Fruit fly (Drosophila melanogaster) whole organism, embryonic: Measurements from ENCODE around the gene CG1979.

Experiments used
- Atf3 ChIP-seq: fragments of 200-800 bp; sonication (Bioruptor generic); optimal IDR thresholded peaks from 3 replicates; lab custom pipeline; 2016; ENCODE audit warnings: missing biosample characterization, missing genetic modification characterization
- CG10462 ChIP-seq: fragments of 200-800 bp; sonication (Bioruptor generic); optimal IDR thresholded peaks from 2 replicates; lab custom pipeline; 2016; ENCODE audit warnings: missing biosample characterization, missing genetic modification characterization
- CG11504 ChIP-seq: fragments of 200-800 bp; sonication (Bioruptor generic); optimal IDR thresholded peaks from 3 replicates; lab custom pipeline; 2019; ENCODE audit warnings: missing biosample characterization, mild to moderate bottlenecking, missing genetic modification characterization, moderate library complexity
- CG11723 ChIP-seq: fragments of 200-800 bp; sonication (Bioruptor generic); optimal IDR thresholded peaks from 2 replicates; lab custom pipeline; 2017; ENCODE audit warnings: missing biosample characterization, mild to moderate bottlenecking, missing genetic modification characterization
- CG12071 ChIP-seq: fragments of 200-800 bp; sonication (Bioruptor generic); optimal IDR thresholded peaks from 3 replicates; lab custom pipeline; 2018; ENCODE audit warnings: missing biosample characterization, mild to moderate bottlenecking, missing genetic modification characterization
- CG13123 ChIP-seq: fragments of 200-800 bp; sonication (Bioruptor generic); optimal IDR thresholded peaks from 2 replicates; lab custom pipeline; 2016; ENCODE audit warnings: missing biosample characterization, missing genetic modification characterization
- CG13287 ChIP-seq: fragments of 200-800 bp; sonication (Bioruptor generic); IDR thresholded peaks from 2 replicates; pipeline ENCODE4 v1.3.6; 2022; ENCODE audit warnings: missing biosample characterization, missing genetic modification characterization; ENCODE audit not compliant: partially characterized antibody
- CG13624 ChIP-seq: fragments of 200-800 bp; sonication (Bioruptor generic); optimal IDR thresholded peaks from 2 replicates; lab custom pipeline; 2016; ENCODE audit warnings: missing biosample characterization, missing genetic modification characterization
- CG15479 ChIP-seq: fragments of 200-800 bp; sonication (Bioruptor generic); optimal IDR thresholded peaks from 3 replicates; lab custom pipeline; 2019; ENCODE audit warnings: missing biosample characterization, mild to moderate bottlenecking, missing genetic modification characterization, moderate library complexity
- CG15514 ChIP-seq: fragments of 200-800 bp; sonication (Bioruptor generic); optimal IDR thresholded peaks from 3 replicates; lab custom pipeline; 2017; ENCODE audit warnings: missing biosample characterization, missing genetic modification characterization, mild to moderate bottlenecking, moderate library complexity, missing genetic modification reagents
- CG16815 ChIP-seq: fragments of 200-800 bp; sonication (Bioruptor generic); optimal IDR thresholded peaks from 3 replicates; lab custom pipeline; 2017; ENCODE audit warnings: missing biosample characterization, mild to moderate bottlenecking, missing genetic modification characterization
- CG17186 ChIP-seq: fragments of 200-800 bp; sonication (Bioruptor generic); optimal IDR thresholded peaks from 3 replicates; lab custom pipeline; 2017; ENCODE audit warnings: missing biosample characterization, missing genetic modification reagents, missing genetic modification characterization
- CG17829 ChIP-seq: fragments of 200-800 bp; optimal IDR thresholded peaks from 2 replicates; lab custom pipeline; 2019; ENCODE audit warnings: missing biosample characterization, mild to moderate bottlenecking, missing genetic modification characterization, moderate library complexity
- CG2678 ChIP-seq: fragments of 200-800 bp; sonication (Bioruptor generic); optimal IDR thresholded peaks from 3 replicates; lab custom pipeline; 2019; ENCODE audit warnings: missing biosample characterization, mild to moderate bottlenecking, missing genetic modification characterization, moderate library complexity
- CG31365 ChIP-seq: fragments of 200-800 bp; sonication (Bioruptor generic); optimal IDR thresholded peaks from 2 replicates; lab custom pipeline; 2018; ENCODE audit warnings: missing biosample characterization, mild to moderate bottlenecking, missing genetic modification characterization
- CG3847 ChIP-seq: fragments of 200-800 bp; sonication (Bioruptor generic); IDR thresholded peaks from 2 replicates; pipeline ENCODE4 v1.3.6; 2022; ENCODE audit warnings: missing biosample characterization, missing genetic modification characterization
- CG5245 ChIP-seq: fragments of 200-800 bp; sonication (Bioruptor generic); optimal IDR thresholded peaks from 3 replicates; lab custom pipeline; 2016; ENCODE audit warnings: missing biosample characterization, missing genetic modification characterization
- CG5953 ChIP-seq: fragments of 200-800 bp; sonication (Bioruptor generic); IDR thresholded peaks from 2 replicates; pipeline ENCODE4 v1.3.6; 2022; ENCODE audit warnings: missing biosample characterization, missing genetic modification characterization
- CG6254 ChIP-seq: fragments of 200-800 bp; sonication (Bioruptor generic); optimal IDR thresholded peaks from 3 replicates; lab custom pipeline; 2017; ENCODE audit warnings: mild to moderate bottlenecking, missing biosample characterization, missing genetic modification reagents, missing genetic modification characterization
- CG8944 ChIP-seq: fragments of 200-800 bp; sonication (Bioruptor generic); optimal IDR thresholded peaks from 3 replicates; lab custom pipeline; 2016; ENCODE audit warnings: missing biosample characterization, missing genetic modification characterization
- CG9797 ChIP-seq: fragments of 200-800 bp; sonication (Bioruptor generic); optimal IDR thresholded peaks from 3 replicates; lab custom pipeline; 2018; ENCODE audit warnings: missing biosample characterization, mild to moderate bottlenecking, missing genetic modification characterization
- Dek ChIP-seq: fragments of 200-800 bp; sonication (Bioruptor generic); optimal IDR thresholded peaks from 3 replicates; lab custom pipeline; 2019; ENCODE audit warnings: missing biosample characterization, mild to moderate bottlenecking, missing genetic modification characterization, moderate library complexity
- E2f2 ChIP-seq: fragments of 200-800 bp; sonication (Bioruptor generic); IDR thresholded peaks from 2 replicates; pipeline ENCODE4 v1.3.6; 2022; ENCODE audit warnings: missing biosample characterization, missing genetic modification characterization
- Ets97D ChIP-seq: fragments of 200-800 bp; sonication (Bioruptor generic); optimal IDR thresholded peaks from 3 replicates; lab custom pipeline; 2016; ENCODE audit warnings: missing biosample characterization, missing genetic modification characterization
- Fer2 ChIP-seq: fragments of 200-800 bp; sonication (Bioruptor generic); optimal IDR thresholded peaks from 2 replicates; lab custom pipeline; 2018; ENCODE audit warnings: missing biosample characterization, mild to moderate bottlenecking, missing genetic modification characterization, moderate library complexity
- Kr ChIP-seq: fragments of 200-800 bp; sonication (Bioruptor generic); optimal IDR thresholded peaks from 2 replicates; lab custom pipeline; 2017; ENCODE audit warnings: missing biosample characterization, mild to moderate bottlenecking, missing genetic modification characterization
- Nf-YA ChIP-seq: fragments of 200-800 bp; sonication (Bioruptor generic); IDR thresholded peaks from 2 replicates; pipeline ENCODE4 v1.3.6; 2022; ENCODE audit warnings: missing biosample characterization, missing genetic modification characterization
- NfI ChIP-seq: fragments of 200-800 bp; sonication (Bioruptor generic); optimal IDR thresholded peaks from 3 replicates; lab custom pipeline; 2018; ENCODE audit warnings: missing biosample characterization, mild to moderate bottlenecking, missing genetic modification characterization, moderate library complexity
- Side ChIP-seq: fragments of 200-800 bp; sonication (Bioruptor generic); optimal IDR thresholded peaks from 2 replicates; lab custom pipeline; 2016; ENCODE audit warnings: missing biosample characterization, missing genetic modification characterization
- cas ChIP-seq: fragments of 200-800 bp; sonication (Bioruptor generic); IDR thresholded peaks from 2 replicates; pipeline ENCODE4 v1.3.6; 2022; ENCODE audit warnings: missing biosample characterization, missing genetic modification characterization
- caup ChIP-seq: fragments of 200-800 bp; sonication (Bioruptor generic); optimal IDR thresholded peaks from 3 replicates; lab custom pipeline; 2017; ENCODE audit warnings: missing biosample characterization, mild to moderate bottlenecking, missing genetic modification characterization, moderate library complexity; ENCODE audit not compliant: severe bottlenecking
- crol ChIP-seq: fragments of 200-800 bp; sonication (Bioruptor generic); IDR thresholded peaks from 2 replicates; pipeline ENCODE4 v1.3.6; 2022; ENCODE audit warnings: missing biosample characterization, missing genetic modification characterization
- ems ChIP-seq: fragments of 200-800 bp; sonication (Bioruptor generic); optimal IDR thresholded peaks from 3 replicates; lab custom pipeline; 2016; ENCODE audit warnings: missing biosample characterization, missing genetic modification characterization
- en ChIP-seq: fragments of 200-800 bp; sonication (Bioruptor generic); optimal IDR thresholded peaks from 2 replicates; lab custom pipeline; 2016; ENCODE audit warnings: missing biosample characterization, missing genetic modification characterization
- gro ChIP-seq: fragments of 200-800 bp; sonication (Bioruptor generic); optimal IDR thresholded peaks from 2 replicates; lab custom pipeline; 2016; ENCODE audit warnings: missing biosample characterization, missing genetic modification characterization
- hb ChIP-seq: fragments of 200-800 bp; sonication (Bioruptor generic); IDR thresholded peaks from 3 replicates; pipeline ENCODE4 v1.3.6; 2022; ENCODE audit warnings: missing biosample characterization, missing genetic modification characterization; ENCODE audit not compliant: partially characterized antibody
- inv ChIP-seq: fragments of 200-800 bp; sonication (Bioruptor generic); IDR thresholded peaks from 2 replicates; pipeline ENCODE4 v1.3.6; 2022; ENCODE audit warnings: missing biosample characterization, missing genetic modification characterization; ENCODE audit not compliant: partially characterized antibody
- kay ChIP-seq: fragments of 200-800 bp; sonication (Bioruptor generic); optimal IDR thresholded peaks from 2 replicates; lab custom pipeline; 2016; ENCODE audit warnings: missing biosample characterization, missing genetic modification characterization
- odd ChIP-seq: fragments of 200-800 bp; sonication (Bioruptor generic); optimal IDR thresholded peaks from 2 replicates; lab custom pipeline; 2017; ENCODE audit warnings: missing biosample characterization, mild to moderate bottlenecking, missing genetic modification characterization
- p53 ChIP-seq: fragments of 200-800 bp; sonication (Bioruptor generic); optimal IDR thresholded peaks from 2 replicates; lab custom pipeline; 2016; ENCODE audit warnings: missing biosample characterization, missing genetic modification characterization
- pnt ChIP-seq: fragments of 200-800 bp; sonication (Bioruptor generic); optimal IDR thresholded peaks from 3 replicates; lab custom pipeline; 2016; ENCODE audit warnings: missing biosample characterization, missing genetic modification characterization
- row ChIP-seq: fragments of 200-800 bp; sonication (Bioruptor generic); IDR thresholded peaks from 3 replicates; pipeline ENCODE4 v1.3.6; 2022; ENCODE audit warnings: missing biosample characterization, missing genetic modification characterization
- tap ChIP-seq: fragments of 200-800 bp; optimal IDR thresholded peaks from 3 replicates; lab custom pipeline; 2019; ENCODE audit warnings: missing biosample characterization, mild to moderate bottlenecking, missing genetic modification characterization, moderate library complexity
- tin ChIP-seq: fragments of 200-800 bp; sonication (Bioruptor generic); optimal IDR thresholded peaks from 3 replicates; lab custom pipeline; 2016; ENCODE audit warnings: missing biosample characterization, missing genetic modification characterization
- tll ChIP-seq, 2 experiments: fragments of 200-800 bp in 1 of 2; fragments of >200 bp in 1 of 2; sonication (Bioruptor generic) in 1 of 2; optimal IDR thresholded peaks; 2 replicates each; lab custom pipeline; 2017 to 2019; ENCODE audit warnings: missing biosample characterization in 2 of 2, missing genetic modification characterization in 2 of 2, mild to moderate bottlenecking in 1 of 2, moderate library complexity in 1 of 2
- tna ChIP-seq: fragments of 200-800 bp; sonication (Bioruptor generic); IDR thresholded peaks from 2 replicates; pipeline ENCODE4 v1.3.6; 2022; ENCODE audit warnings: missing biosample characterization, missing genetic modification characterization; ENCODE audit not compliant: partially characterized antibody
- unpg ChIP-seq: fragments of 200-800 bp; sonication (Bioruptor generic); optimal IDR thresholded peaks from 3 replicates; lab custom pipeline; 2018; ENCODE audit warnings: missing biosample characterization, mild to moderate bottlenecking, missing genetic modification characterization, moderate library complexity
- vnd ChIP-seq: fragments of 200-800 bp; sonication (Bioruptor generic); IDR thresholded peaks from 3 replicates; pipeline ENCODE4 v1.3.6; 2022; ENCODE audit warnings: missing biosample characterization, missing genetic modification characterization; ENCODE audit not compliant: partially characterized antibody

The CG1979 gene

dm6 chr3R:7086377-7087200 is 32.2 kb downstream of the CG1979 start, which contains the start of gene alphaTub84B (continued):
- TF ChIP-seq CG10462 (GFP tag; lab: Kevin White, UChicago) = no peak
- TF ChIP-seq CG13624 (GFP tag; lab: Kevin White, UChicago) = peak; percentile 87
- TF ChIP-seq CG15479 (GFP tag; lab: Kevin White, UChicago) = no peak
- TF ChIP-seq CG5245 (GFP tag; lab: Kevin White, UChicago) = peak; percentile 47
- TF ChIP-seq tap (tag; lab: Kevin White, UChicago) = peak; percentile 39
- peak; percentile 62 for TF ChIP-seq CG15514 (GFP tag; lab: Kevin White, UChicago)
- TF ChIP-seq hb = 0 out of 3 replicates have a peak, but pooled peaks have one; percentile 41
- no peak for TF ChIP-seq Nf-YA (GFP tag; lab: Robert Waterston, UW)
- peak; percentile 64 for TF ChIP-seq Dek (tag; lab: Kevin White, UChicago)
- TF ChIP-seq CG11723 = peak; percentile 69
- no peak for TF ChIP-seq crol
- TF ChIP-seq ems (GFP tag; lab: Kevin White, UChicago) = peak; percentile 55
- TF ChIP-seq tna (GFP tag; lab: Robert Waterston, UW) = peak; percentile 71
- peak; percentile 84 for TF ChIP-seq caup (GFP tag; lab: Kevin White, UChicago)
- no peak for TF ChIP-seq Kr (GFP tag; lab: Kevin White, UChicago)
- TF ChIP-seq gro (GFP tag; lab: Kevin White, UChicago) = peak; percentile 89
- peak; percentile 46 for TF ChIP-seq pnt (GFP tag; lab: Kevin White, UChicago)
- TF ChIP-seq Fer2 (tag; lab: Kevin White, UChicago) = peak; percentile 6
- TF ChIP-seq CG5953 (GFP tag; lab: Robert Waterston, UW) = peak; percentile 48; the same call in 1 of the 2 replicates
- TF ChIP-seq tin = peak; percentile 20
- peak; percentile 65 for TF ChIP-seq Side
- no peak for TF ChIP-seq inv
- TF ChIP-seq CG2678 = peak; percentile 64
- TF ChIP-seq vnd = no peak
- TF ChIP-seq Ets97D (GFP tag; lab: Kevin White, UChicago) = peak; percentile 62
- peak; percentile 31 for TF ChIP-seq CG8944 (GFP tag; lab: Kevin White, UChicago)
- TF ChIP-seq kay = peak; percentile 90
- TF ChIP-seq cas (GFP tag; lab: Robert Waterston, UW) = peak; percentile 63
- TF ChIP-seq CG31365 = peak; percentile 33
- TF ChIP-seq CG13123 (GFP tag; lab: Kevin White, UChicago) = peak; percentile 56
- TF ChIP-seq CG6254 (GFP tag; lab: Kevin White, UChicago) = no peak
- peak; percentile 60 for TF ChIP-seq CG13287 (GFP tag; lab: Robert Waterston, UW)
- TF ChIP-seq unpg = peak; percentile 43
- TF ChIP-seq CG17829 (tag; lab: Kevin White, UChicago) = peak; percentile 66
- peak; percentile 33 for TF ChIP-seq E2f2 (GFP tag; lab: Robert Waterston, UW)
- TF ChIP-seq CG11504 (tag; lab: Kevin White, UChicago) = peak; percentile 48
- TF ChIP-seq CG9797 (GFP tag; lab: Kevin White, UChicago) = peak; percentile 96
- TF ChIP-seq tll (GFP tag; optimal IDR thresholded peaks at IDR 0.05; lab: Kevin White, UChicago) = no peak
- peak; percentile 49 for TF ChIP-seq NfI (GFP tag; lab: Kevin White, UChicago)
- TF ChIP-seq p53 (GFP tag; lab: Kevin White, UChicago) = peak; percentile 76
- peak; percentile 62 for TF ChIP-seq CG17186 (GFP tag; lab: Kevin White, UChicago)
- peak; percentile 29 for TF ChIP-seq en (GFP tag; lab: Kevin White, UChicago)
- peak; percentile 79 for TF ChIP-seq CG12071 (GFP tag; lab: Kevin White, UChicago)
- TF ChIP-seq row (GFP tag; lab: Robert Waterston, UW) = peak; percentile 28; the same call in 2 of the 3 replicates
- peak; percentile 62 for TF ChIP-seq CG3847
- no peak for TF ChIP-seq CG16815
- peak; percentile 83 for TF ChIP-seq Atf3
- TF ChIP-seq odd (GFP tag; lab: Kevin White, UChicago) = peak; percentile 75
